Worm (Caenorhabditis elegans) whole organism, late embryonic: ENCODE data around the gene adah-1.

ENCODE experiments used
- ama-1 ChIP-seq: fragments of 150-350 bp; optimal IDR thresholded peaks from 2 replicates; lab custom pipeline; 2014
- pag-3 ChIP-seq: sonication (generic microtip); optimal IDR thresholded peaks from 2 replicates; lab custom pipeline; 2016; ENCODE audit warnings: missing compliant biosample characterization, missing genetic modification characterization, borderline replicate concordance
- tbx-7 ChIP-seq: sonication (generic microtip); optimal IDR thresholded peaks from 2 replicates; lab custom pipeline; 2016; ENCODE audit warnings: missing genotype, missing genetic modification characterization, missing compliant biosample characterization
- unc-3 ChIP-seq, 2 experiments: fragments of 200-800 bp in 1 of 2; sonication (Bioruptor generic) in 1 of 2; sonication (generic microtip) in 1 of 2; conservative IDR thresholded peaks in 1 of 2; optimal IDR thresholded peaks in 1 of 2; 2 replicates each; pipeline versions ENCODE4 v1.3.6 to Lab custom; 2016 to 2022; ENCODE audit warnings: missing compliant biosample characterization in 2 of 2, missing genetic modification characterization in 2 of 2, missing genetic modification reagents in 1 of 2
- ztf-16 ChIP-seq: sonication (generic microtip); optimal IDR thresholded peaks from 2 replicates; lab custom pipeline; 2017; ENCODE audit warnings: missing genetic modification characterization, missing compliant biosample characterization

DNA sequence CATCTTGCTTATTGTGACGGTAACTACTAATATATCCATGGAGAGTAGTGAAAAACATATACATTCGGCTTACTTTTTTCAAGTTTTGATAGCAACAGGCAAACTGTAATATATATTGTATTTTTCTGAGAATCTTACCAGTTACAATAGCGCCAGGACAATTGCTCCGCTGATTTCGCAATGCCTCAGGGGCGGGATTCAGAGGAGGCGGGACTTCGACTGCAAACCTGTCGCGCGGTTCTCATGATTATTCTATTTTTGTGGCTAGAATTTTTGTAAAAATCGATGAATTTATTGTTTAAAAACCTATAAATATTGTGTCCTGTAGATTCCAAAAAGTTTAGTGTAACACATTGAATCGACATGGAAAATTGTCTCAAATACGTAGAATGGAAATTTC lies 7.0 kb downstream of the adah-1 start:
- no peak for TF ChIP-seq ama-1 (lab: Kevin White, UChicago)
- TF ChIP-seq unc-3 (GFP tag; conservative IDR thresholded peaks at IDR 0.05; lab: Robert Waterston, UW), result no peak
- no peak for TF ChIP-seq unc-3 (tag; optimal IDR thresholded peaks at IDR 0.05; lab: Kevin White, UChicago)
- no peak for TF ChIP-seq tbx-7
- no peak for TF ChIP-seq pag-3
- TF ChIP-seq ztf-16 (tag; lab: Kevin White, UChicago), result no peak
